Fruit fly (Drosophila melanogaster) whole organism, pupa: ENCODE results near the gene nxf2.

Source experiments
- CG10348 ChIP-seq: fragments of 200-800 bp; sonication (Bioruptor generic); IDR thresholded peaks from 2 replicates; pipeline ENCODE4 v1.3.6; 2022; ENCODE audit warnings: missing biosample characterization, missing genetic modification characterization
- CG13204 ChIP-seq: fragments of 200-800 bp; sonication (Bioruptor generic); optimal IDR thresholded peaks from 2 replicates; lab custom pipeline; 2018; ENCODE audit warnings: missing biosample characterization, mild to moderate bottlenecking, missing genetic modification characterization, moderate library complexity
- CG14655 ChIP-seq: fragments of 200-800 bp; sonication (Bioruptor generic); optimal IDR thresholded peaks from 3 replicates; lab custom pipeline; 2017; ENCODE audit warnings: mild to moderate bottlenecking, missing biosample characterization, missing genetic modification reagents, missing genetic modification characterization
- CG32121 ChIP-seq: fragments of 200-800 bp; sonication (Bioruptor generic); IDR thresholded peaks from 2 replicates; pipeline ENCODE4 v1.3.6; 2022; ENCODE audit warnings: missing biosample characterization, missing genetic modification characterization
- CG34367 ChIP-seq: fragments of 200-800 bp; sonication (Bioruptor generic); optimal IDR thresholded peaks from 2 replicates; lab custom pipeline; 2018; ENCODE audit warnings: missing biosample characterization, mild to moderate bottlenecking, missing genetic modification characterization
- CG8301 ChIP-seq: fragments of 200-800 bp; sonication (Bioruptor generic); optimal IDR thresholded peaks from 2 replicates; lab custom pipeline; 2018; ENCODE audit warnings: missing biosample characterization, mild to moderate bottlenecking, missing genetic modification characterization
- EcR ChIP-seq: fragments of 200-800 bp; sonication (Bioruptor generic); optimal IDR thresholded peaks from 3 replicates; lab custom pipeline; 2019; ENCODE audit warnings: missing biosample characterization, missing genetic modification characterization, mild to moderate bottlenecking, moderate library complexity, missing genetic modification reagents
- Ets98B ChIP-seq: fragments of 200-800 bp; sonication (Bioruptor generic); IDR thresholded peaks from 2 replicates; pipeline ENCODE4 v1.3.6; 2022; ENCODE audit warnings: missing biosample characterization, missing genetic modification characterization
- Snoo ChIP-seq: fragments of 200-800 bp; sonication (Bioruptor generic); optimal IDR thresholded peaks from 3 replicates; lab custom pipeline; 2017; ENCODE audit warnings: missing biosample characterization, mild to moderate bottlenecking, missing genetic modification characterization, inconsistent platforms
- rn ChIP-seq: fragments of 200-800 bp; sonication (Bioruptor generic); IDR thresholded peaks from 2 replicates; pipeline ENCODE4 v1.3.6; 2022; ENCODE audit warnings: missing biosample characterization, missing genetic modification characterization

DNA sequence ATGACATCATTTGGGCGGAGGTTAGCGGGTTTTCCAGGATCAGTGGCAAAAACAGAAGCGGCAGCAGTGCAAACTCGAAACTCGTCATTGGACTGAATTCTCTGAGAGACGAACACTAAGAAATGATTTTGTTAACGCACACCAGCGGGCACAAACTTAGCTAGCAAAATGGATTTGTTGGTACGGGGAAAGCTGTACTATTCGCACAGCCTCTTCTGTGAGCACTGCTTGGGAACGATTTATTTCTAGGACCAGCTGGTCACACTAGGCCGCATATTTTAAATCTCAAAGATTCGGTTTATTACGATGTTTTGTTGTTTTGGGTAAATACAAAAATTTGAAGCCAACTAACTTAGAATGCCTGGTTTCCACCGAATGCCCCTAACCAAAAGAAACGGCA is 29.0 kb upstream of the nxf2 start, which contains the start of gene CG4098:
- TF ChIP-seq Ets98B (GFP tag; lab: Robert Waterston, UW) (peak; percentile 83), CG8301 (tag; lab: Kevin White, UChicago) (peak; percentile 14), CG14655 (GFP tag; lab: Kevin White, UChicago) (peak; percentile 27), CG34367 (tag; lab: Kevin White, UChicago) (peak; percentile 34), Snoo (tag; lab: Kevin White, UChicago) (peak; percentile 37), EcR (GFP tag; lab: Kevin White, UChicago) (no peak), CG13204 (GFP tag; lab: Kevin White, UChicago) (no peak), CG32121 (peak; percentile 71), CG10348 (GFP tag; lab: Robert Waterston, UW) (no peak), rn (GFP tag; lab: Robert Waterston, UW) (peak; percentile 55; the same call in 1 of the 2 replicates)
